Worm (Caenorhabditis elegans) whole organism, young adult: Measurements from ENCODE around the gene T24A6.20.

Experiments
- F37B4.10 ChIP-seq: fragments of 200-800 bp; sonication (Bioruptor generic); IDR thresholded peaks from 2 replicates; pipeline ENCODE4 v1.3.6; 2022; ENCODE audit warnings: missing genetic modification characterization, missing compliant biosample characterization
- F55B11.4 ChIP-seq: sonication (generic microtip); optimal IDR thresholded peaks from 2 replicates; lab custom pipeline; 2016; ENCODE audit warnings: missing compliant biosample characterization, missing genetic modification characterization, borderline replicate concordance; ENCODE audit not compliant: insufficient read depth
- ama-1 ChIP-seq, 3 experiments: fragments of 150-350 bp in 1 of 3; sonication (generic microtip) in 2 of 3; optimal IDR thresholded peaks; 2 replicates each; lab custom pipeline; 2014 to 2018; ENCODE audit warnings: missing biosample characterization in 2 of 3, missing genetic modification characterization in 2 of 3, missing genetic modification reagents in 2 of 3
- bed-2 ChIP-seq: fragments of 200-800 bp; sonication (Bioruptor generic); IDR thresholded peaks from 2 replicates; pipeline ENCODE4 v1.3.6; 2022; ENCODE audit warnings: missing genetic modification reagents, missing genetic modification characterization, missing compliant biosample characterization
- ceh-79 ChIP-seq: sonication (generic microtip); optimal IDR thresholded peaks from 2 replicates; lab custom pipeline; 2017; ENCODE audit warnings: mild to moderate bottlenecking, missing genetic modification characterization, missing compliant biosample characterization
- dpl-1 ChIP-seq: fragments of 150-350 bp; optimal IDR thresholded peaks from 2 replicates; lab custom pipeline; 2014; ENCODE audit warnings: missing biosample characterization, missing genetic modification reagents, missing genetic modification characterization
- egrh-3 ChIP-seq: fragments of 200-800 bp; sonication (Bioruptor generic); IDR thresholded peaks from 2 replicates; pipeline ENCODE4 v1.3.6; 2022; ENCODE audit warnings: missing genetic modification reagents, missing genetic modification characterization, missing compliant biosample characterization
- unc-62 ChIP-seq: fragments of 150-350 bp; optimal IDR thresholded peaks from 2 replicates; lab custom pipeline; 2014; ENCODE audit warnings: missing biosample characterization, missing genetic modification reagents, missing genetic modification characterization

ce11 chrV:3579795-3580194 lies 26.9 kb downstream of the T24A6.20 start:
- no peak for TF ChIP-seq ceh-79 (tag; lab: Kevin White, UChicago)
- TF ChIP-seq unc-62 (GFP tag; lab: Kevin White, UChicago) = no peak
- TF ChIP-seq bed-2 (GFP tag; lab: Robert Waterston, UW) = no peak
- TF ChIP-seq dpl-1 (GFP tag; lab: Kevin White, UChicago) = no peak
- TF ChIP-seq egrh-3 (GFP tag; lab: Robert Waterston, UW) = no peak
- TF ChIP-seq F37B4.10 (GFP tag; lab: Robert Waterston, UW) = no peak
- no peak for TF ChIP-seq F55B11.4 (tag; lab: Kevin White, UChicago)
- peak; percentile 49 for TF ChIP-seq ama-1 (optimal IDR thresholded peaks at IDR 0.05; lab: Kevin White, UChicago)
- no peak for TF ChIP-seq ama-1 (GFP tag; optimal IDR thresholded peaks at IDR 0.05; lab: Kevin White, UChicago)
